Worm (Caenorhabditis elegans) whole organism, young adult: ENCODE results near the gene C31H2.3.

Experiments used
- F22D6.2 ChIP-seq: sonication (generic microtip); optimal IDR thresholded peaks from 2 replicates; lab custom pipeline; 2016; ENCODE audit warnings: mild to moderate bottlenecking, missing genetic modification characterization, missing compliant biosample characterization
- F23B12.7 ChIP-seq: sonication (generic microtip); optimal IDR thresholded peaks from 2 replicates; lab custom pipeline; 2017; ENCODE audit warnings: missing genetic modification characterization, mild to moderate bottlenecking, missing compliant biosample characterization, antibody characterized with exemption, moderate library complexity; ENCODE audit not compliant: insufficient read depth
- F49E8.2 ChIP-seq: sonication (generic microtip); optimal IDR thresholded peaks from 3 replicates; lab custom pipeline; 2017; ENCODE audit warnings: missing genetic modification characterization, mild to moderate bottlenecking, missing compliant biosample characterization, antibody characterized with exemption, moderate library complexity; ENCODE audit not compliant: insufficient read depth
- Y53F4B.3 ChIP-seq: fragments of 200-800 bp; sonication (Bioruptor generic); IDR thresholded peaks from 2 replicates; pipeline ENCODE4 v1.3.6; 2022; ENCODE audit warnings: missing genetic modification reagents, missing genetic modification characterization, missing compliant biosample characterization
- Y56A3A.18 ChIP-seq: fragments of 200-800 bp; sonication (Bioruptor generic); IDR thresholded peaks from 2 replicates; pipeline ENCODE4 v1.3.6; 2022; ENCODE audit warnings: missing genetic modification reagents, missing genetic modification characterization, missing compliant biosample characterization
- bed-2 ChIP-seq: fragments of 200-800 bp; sonication (Bioruptor generic); IDR thresholded peaks from 2 replicates; pipeline ENCODE4 v1.3.6; 2022; ENCODE audit warnings: missing genetic modification reagents, missing genetic modification characterization, missing compliant biosample characterization
- ceh-40 ChIP-seq: fragments of 200-800 bp; sonication (Bioruptor generic); IDR thresholded peaks from 2 replicates; pipeline ENCODE4 v1.3.6; 2022; ENCODE audit warnings: missing genetic modification characterization, missing compliant biosample characterization
- hrde-1 ChIP-seq: sonication (generic microtip); optimal IDR thresholded peaks from 2 replicates; lab custom pipeline; 2016; ENCODE audit warnings: missing genetic modification characterization, mild to moderate bottlenecking, missing compliant biosample characterization, moderate library complexity, missing genotype, missing genetic modification reagents, borderline replicate concordance
- madf-6 ChIP-seq: fragments of 200-800 bp; sonication (Bioruptor generic); IDR thresholded peaks from 2 replicates; pipeline ENCODE4 v1.3.6; 2022; ENCODE audit warnings: missing genetic modification reagents, missing genetic modification characterization, missing compliant biosample characterization
- nhr-120 ChIP-seq: fragments of 200-800 bp; sonication (Bioruptor generic); IDR thresholded peaks from 2 replicates; pipeline ENCODE4 v1.3.6; 2022; ENCODE audit warnings: missing genetic modification characterization, missing compliant biosample characterization
- pbrm-1 ChIP-seq: fragments of 200-800 bp; sonication (Bioruptor generic); IDR thresholded peaks from 2 replicates; pipeline ENCODE4 v1.3.6; 2022; ENCODE audit warnings: missing genetic modification reagents, missing genetic modification characterization, missing compliant biosample characterization
- snpc-1.3 ChIP-seq: sonication (generic microtip); optimal IDR thresholded peaks from 2 replicates; lab custom pipeline; 2017; ENCODE audit warnings: missing genetic modification characterization, mild to moderate bottlenecking, missing compliant biosample characterization, antibody characterized with exemption, moderate library complexity, missing genotype, missing genetic modification reagents; ENCODE audit not compliant: insufficient read depth
- unc-130 ChIP-seq: sonication (generic microtip); optimal IDR thresholded peaks from 2 replicates; lab custom pipeline; 2016; ENCODE audit warnings: missing genetic modification reagents, missing genetic modification characterization, missing compliant biosample characterization
- unc-62 ChIP-seq: fragments of 150-350 bp; optimal IDR thresholded peaks from 2 replicates; lab custom pipeline; 2014; ENCODE audit warnings: missing biosample characterization, missing genetic modification reagents, missing genetic modification characterization

ce11 chrX:5162755-5163154, 8.6 kb upstream of the C31H2.3 start, which contains the start of gene EGAP5.1:
- TF ChIP-seq F22D6.2 = no peak
- no peak for TF ChIP-seq hrde-1
- TF ChIP-seq F49E8.2 (tag; lab: Kevin White, UChicago) = no peak
- no peak for TF ChIP-seq Y53F4B.3 (GFP tag; lab: Robert Waterston, UW)
- TF ChIP-seq snpc-1.3 = no peak
- TF ChIP-seq nhr-120 (GFP tag; lab: Robert Waterston, UW) = no peak
- TF ChIP-seq F23B12.7 (tag; lab: Kevin White, UChicago) = no peak
- TF ChIP-seq unc-130 (GFP tag; lab: Kevin White, UChicago) = no peak
- TF ChIP-seq pbrm-1 (GFP tag; lab: Robert Waterston, UW) = no peak
- no peak for TF ChIP-seq ceh-40 (GFP tag; lab: Robert Waterston, UW)
- no peak for TF ChIP-seq bed-2
- no peak for TF ChIP-seq Y56A3A.18 (GFP tag; lab: Robert Waterston, UW)
- no peak for TF ChIP-seq unc-62 (GFP tag; lab: Kevin White, UChicago)
- no peak for TF ChIP-seq madf-6 (GFP tag; lab: Robert Waterston, UW)
